Worm (Caenorhabditis elegans) whole organism, young adult: ENCODE data around the gene lgc-31.
A peak's percentile ranks its signal among the peaks of the same experiment; 100 is the strongest.

Experiments
- B0035.1 ChIP-seq: sonication (generic microtip); optimal IDR thresholded peaks from 2 replicates; lab custom pipeline; 2016; ENCODE audit warnings: missing genetic modification characterization, mild to moderate bottlenecking, missing compliant biosample characterization, missing genotype, missing genetic modification reagents
- C06A6.2 ChIP-seq: fragments of 200-800 bp; sonication (Bioruptor generic); conservative IDR thresholded peaks from 2 replicates; pipeline ENCODE4 v1.3.6; 2022; ENCODE audit warnings: missing genetic modification characterization, missing compliant biosample characterization
- C17E4.6 ChIP-seq: fragments of 200-800 bp; sonication (Bioruptor generic); IDR thresholded peaks from 2 replicates; pipeline ENCODE4 v1.3.6; 2022; ENCODE audit warnings: missing genetic modification reagents, missing genetic modification characterization, missing compliant biosample characterization
- D2030.7 ChIP-seq: fragments of 200-800 bp; sonication (Bioruptor generic); IDR thresholded peaks from 2 replicates; pipeline ENCODE4 v1.3.6; 2022; ENCODE audit warnings: missing genetic modification reagents, missing genetic modification characterization, missing compliant biosample characterization
- F55B11.4 ChIP-seq: sonication (generic microtip); optimal IDR thresholded peaks from 2 replicates; lab custom pipeline; 2016; ENCODE audit warnings: missing compliant biosample characterization, missing genetic modification characterization, borderline replicate concordance; ENCODE audit not compliant: insufficient read depth
- T07F8.4 ChIP-seq: sonication (generic microtip); optimal IDR thresholded peaks from 2 replicates; lab custom pipeline; 2016; ENCODE audit warnings: mild to moderate bottlenecking, missing genetic modification characterization, moderate library complexity, missing compliant biosample characterization
- Y53G8AR.9 ChIP-seq: fragments of 200-800 bp; sonication (Bioruptor generic); conservative IDR thresholded peaks from 2 replicates; pipeline ENCODE4 v1.3.6; 2022; ENCODE audit warnings: missing genetic modification reagents, missing genetic modification characterization, missing compliant biosample characterization
- ama-1 ChIP-seq, 3 experiments: fragments of 150-350 bp in 1 of 3; sonication (generic microtip) in 2 of 3; optimal IDR thresholded peaks; 2 replicates each; lab custom pipeline; 2014 to 2018; ENCODE audit warnings: missing biosample characterization in 2 of 3, missing genetic modification characterization in 2 of 3, missing genetic modification reagents in 2 of 3
- aptf-2 ChIP-seq: fragments of 200-800 bp; sonication (Bioruptor generic); conservative IDR thresholded peaks from 2 replicates; pipeline ENCODE4 v1.3.6; 2022; ENCODE audit warnings: missing genetic modification reagents, missing genetic modification characterization, missing compliant biosample characterization
- aptf-3 ChIP-seq: fragments of 200-800 bp; sonication (Bioruptor generic); IDR thresholded peaks from 2 replicates; pipeline ENCODE4 v1.3.6; 2022; ENCODE audit warnings: missing genetic modification characterization, missing compliant biosample characterization
- ccch-3 ChIP-seq: fragments of 200-800 bp; sonication (Bioruptor generic); optimal IDR thresholded peaks from 2 replicates; lab custom pipeline; 2018; ENCODE audit warnings: mild to moderate bottlenecking, missing genetic modification characterization, missing compliant biosample characterization
- cebp-1 ChIP-seq, 2 experiments: fragments of 200-800 bp in 1 of 2; sonication (Bioruptor generic) in 1 of 2; sonication (generic microtip) in 1 of 2; IDR thresholded peaks in 1 of 2; optimal IDR thresholded peaks in 1 of 2; 2 replicates each; pipeline versions ENCODE4 v1.3.6 to Lab custom; 2017 to 2022; ENCODE audit warnings: missing compliant biosample characterization in 2 of 2, missing genetic modification characterization in 2 of 2, mild to moderate bottlenecking in 1 of 2, missing genetic modification reagents in 1 of 2, moderate library complexity in 1 of 2
- ceh-100 ChIP-seq: fragments of 200-800 bp; sonication (Bioruptor generic); IDR thresholded peaks from 2 replicates; pipeline ENCODE4 v1.3.6; 2022; ENCODE audit warnings: missing genetic modification reagents, missing genetic modification characterization, missing compliant biosample characterization
- ceh-27 ChIP-seq: fragments of 200-800 bp; sonication (Bioruptor generic); optimal IDR thresholded peaks from 2 replicates; lab custom pipeline; 2018; ENCODE audit warnings: mild to moderate bottlenecking, missing genetic modification characterization, moderate library complexity, missing compliant biosample characterization
- ceh-58 ChIP-seq: fragments of 200-800 bp; sonication (Bioruptor generic); IDR thresholded peaks from 2 replicates; pipeline ENCODE4 v1.3.6; 2022; ENCODE audit warnings: missing genetic modification characterization, missing compliant biosample characterization
- ceh-91 ChIP-seq: fragments of 200-800 bp; sonication (Bioruptor generic); IDR thresholded peaks from 2 replicates; pipeline ENCODE4 v1.3.6; 2022; ENCODE audit warnings: missing genetic modification reagents, missing genetic modification characterization, missing compliant biosample characterization
- chd-7 ChIP-seq: sonication (generic microtip); optimal IDR thresholded peaks from 2 replicates; lab custom pipeline; 2016; ENCODE audit warnings: mild to moderate bottlenecking, missing genetic modification characterization, moderate library complexity, missing compliant biosample characterization
- dox-1 ChIP-seq: fragments of 200-800 bp; sonication (Bioruptor generic); IDR thresholded peaks from 2 replicates; pipeline ENCODE4 v1.3.6; 2022; ENCODE audit warnings: missing genetic modification reagents, missing genetic modification characterization, missing compliant biosample characterization
- egl-44 ChIP-seq: fragments of 200-800 bp; sonication (Bioruptor generic); IDR thresholded peaks from 2 replicates; pipeline ENCODE4 v1.3.6; 2022; ENCODE audit warnings: missing genetic modification reagents, missing genetic modification characterization, missing compliant biosample characterization
- ekl-4 ChIP-seq: fragments of 200-800 bp; sonication (Bioruptor generic); IDR thresholded peaks from 2 replicates; pipeline ENCODE4 v1.3.6; 2022; ENCODE audit warnings: missing genetic modification reagents, missing genetic modification characterization, missing compliant biosample characterization
- him-1 ChIP-seq: sonication (generic microtip); optimal IDR thresholded peaks from 2 replicates; lab custom pipeline; 2016; ENCODE audit warnings: missing genotype, missing genetic modification reagents, missing genetic modification characterization, missing compliant biosample characterization
- hlh-26 ChIP-seq: fragments of 200-800 bp; sonication (Bioruptor generic); conservative IDR thresholded peaks from 2 replicates; pipeline ENCODE4 v1.3.6; 2022; ENCODE audit warnings: missing genetic modification reagents, missing genetic modification characterization, missing compliant biosample characterization
- hrde-1 ChIP-seq: sonication (generic microtip); optimal IDR thresholded peaks from 2 replicates; lab custom pipeline; 2016; ENCODE audit warnings: missing genetic modification characterization, mild to moderate bottlenecking, missing compliant biosample characterization, moderate library complexity, missing genotype, missing genetic modification reagents, borderline replicate concordance
- hsf-1 ChIP-seq: fragments of 200-800 bp; sonication (Bioruptor generic); IDR thresholded peaks from 2 replicates; pipeline ENCODE4 v1.3.6; 2022; ENCODE audit warnings: missing genetic modification reagents, missing genetic modification characterization, missing compliant biosample characterization
- lin-26 ChIP-seq: fragments of 200-800 bp; sonication (Bioruptor generic); IDR thresholded peaks from 2 replicates; pipeline ENCODE4 v1.3.6; 2022; ENCODE audit warnings: missing genetic modification reagents, missing genetic modification characterization, missing compliant biosample characterization
- lin-54 ChIP-seq: fragments of 200-800 bp; sonication (Bioruptor generic); optimal IDR thresholded peaks from 2 replicates; lab custom pipeline; 2018; ENCODE audit warnings: mild to moderate bottlenecking, missing genetic modification characterization, missing compliant biosample characterization
- lsl-1 ChIP-seq: fragments of 200-800 bp; sonication (Bioruptor generic); optimal IDR thresholded peaks from 2 replicates; lab custom pipeline; 2018; ENCODE audit warnings: mild to moderate bottlenecking, missing genetic modification characterization, moderate library complexity, missing compliant biosample characterization
- madf-10 ChIP-seq: sonication (generic microtip); optimal IDR thresholded peaks from 2 replicates; lab custom pipeline; 2016; ENCODE audit warnings: mild to moderate bottlenecking, missing genetic modification characterization, missing compliant biosample characterization
- mcd-1 ChIP-seq: fragments of 200-800 bp; sonication (Bioruptor generic); IDR thresholded peaks from 2 replicates; pipeline ENCODE4 v1.3.6; 2022; ENCODE audit warnings: missing genetic modification reagents, missing genetic modification characterization, missing compliant biosample characterization
- nhr-179 ChIP-seq: sonication (generic microtip); optimal IDR thresholded peaks from 2 replicates; lab custom pipeline; 2016; ENCODE audit warnings: mild to moderate bottlenecking, missing genetic modification characterization, missing compliant biosample characterization
- nhr-27 ChIP-seq: fragments of 200-800 bp; sonication (Bioruptor generic); optimal IDR thresholded peaks from 2 replicates; lab custom pipeline; 2018; ENCODE audit warnings: mild to moderate bottlenecking, missing genetic modification characterization, moderate library complexity, missing compliant biosample characterization
- nhr-80 ChIP-seq: sonication (generic microtip); optimal IDR thresholded peaks from 2 replicates; lab custom pipeline; 2016; ENCODE audit warnings: missing genetic modification characterization, missing compliant biosample characterization
- rpc-1 ChIP-seq, 2 experiments: fragments of 150-350 bp in 1 of 2; sonication (generic microtip) in 1 of 2; optimal IDR thresholded peaks; 2 replicates each; lab custom pipeline; 2014 to 2018; ENCODE audit warnings: missing biosample characterization in 1 of 2, missing genetic modification characterization in 1 of 2, missing genetic modification reagents in 1 of 2, missing genotype in 1 of 2
- sdz-38 ChIP-seq: sonication (generic microtip); optimal IDR thresholded peaks from 2 replicates; lab custom pipeline; 2016; ENCODE audit warnings: missing genotype, missing genetic modification characterization, missing compliant biosample characterization
- sea-2 ChIP-seq: fragments of 200-800 bp; sonication (Bioruptor generic); IDR thresholded peaks from 2 replicates; pipeline ENCODE4 v1.3.6; 2022; ENCODE audit warnings: missing genetic modification characterization, missing compliant biosample characterization
- snpc-1.3 ChIP-seq: sonication (generic microtip); optimal IDR thresholded peaks from 2 replicates; lab custom pipeline; 2017; ENCODE audit warnings: missing genetic modification characterization, mild to moderate bottlenecking, missing compliant biosample characterization, antibody characterized with exemption, moderate library complexity, missing genotype, missing genetic modification reagents; ENCODE audit not compliant: insufficient read depth
- sptf-2 ChIP-seq: fragments of 200-800 bp; sonication (Bioruptor generic); optimal IDR thresholded peaks from 2 replicates; lab custom pipeline; 2018; ENCODE audit warnings: mild to moderate bottlenecking, missing genetic modification characterization, missing compliant biosample characterization
- unc-130 ChIP-seq: sonication (generic microtip); optimal IDR thresholded peaks from 2 replicates; lab custom pipeline; 2016; ENCODE audit warnings: missing genetic modification reagents, missing genetic modification characterization, missing compliant biosample characterization
- zim-3 ChIP-seq: sonication (generic microtip); optimal IDR thresholded peaks from 2 replicates; lab custom pipeline; 2017; ENCODE audit warnings: mild to moderate bottlenecking, missing genetic modification characterization, moderate library complexity, missing compliant biosample characterization

Gene lgc-31

ce11 chrV:15479825-15480224, 42.0 kb downstream of the lgc-31 start (continued):
- TF ChIP-seq ama-1 (optimal IDR thresholded peaks at IDR 0.05; lab: Kevin White, UChicago) (no peak), ama-1 (GFP tag; optimal IDR thresholded peaks at IDR 0.05; lab: Kevin White, UChicago) (peak in 1 of 2 experiments; percentile 46), aptf-2 (no peak), C06A6.2 (no peak), hlh-26 (no peak), sptf-2 (GFP tag; lab: Kevin White, UChicago) (peak; percentile 45), egl-44 (GFP tag; lab: Robert Waterston, UW) (0 out of 2 replicates have a peak, but pooled peaks have one; percentile 36), hsf-1 (GFP tag; lab: Robert Waterston, UW) (peak; percentile 72), unc-130 (no peak), Y53G8AR.9 (GFP tag; lab: Robert Waterston, UW) (no peak), ekl-4 (GFP tag; lab: Robert Waterston, UW) (no peak), nhr-80 (no peak)

- TF ChIP-seq aptf-3 (GFP tag; lab: Robert Waterston, UW) (no peak), zim-3 (tag; lab: Kevin White, UChicago) (no peak), ccch-3 (GFP tag; lab: Kevin White, UChicago) (no peak), lin-54 (no peak), lsl-1 (GFP tag; lab: Kevin White, UChicago) (no peak), rpc-1 (optimal IDR thresholded peaks at IDR 0.05; lab: Kevin White, UChicago) (no peak), rpc-1 (tag; optimal IDR thresholded peaks at IDR 0.05; lab: Kevin White, UChicago) (no peak), B0035.1 (tag; lab: Kevin White, UChicago) (no peak), ceh-100 (GFP tag; lab: Robert Waterston, UW) (no peak), C17E4.6 (GFP tag; lab: Robert Waterston, UW) (no peak), sdz-38 (tag; lab: Kevin White, UChicago) (no peak), chd-7 (tag; lab: Kevin White, UChicago) (no peak), egl-44 (GFP tag; lab: Robert Waterston, UW) (no peak), nhr-27 (tag; lab: Kevin White, UChicago) (no peak), ceh-27 (GFP tag; lab: Kevin White, UChicago) (no peak), mcd-1 (GFP tag; lab: Robert Waterston, UW) (no peak), ekl-4 (GFP tag; lab: Robert Waterston, UW) (no peak), ceh-91 (GFP tag; lab: Robert Waterston, UW) (no peak), him-1 (no peak), F55B11.4 (tag; lab: Kevin White, UChicago) (no peak), lin-26 (GFP tag; lab: Robert Waterston, UW) (no peak)
Observed at ce11 chrV:15479107-15479506, 42.7 kb downstream of the lgc-31 start.

ce11 chrV:15478597-15478996, 43.2 kb downstream of the lgc-31 start, which contains the start of gene C06B8.2:
C06B8.2 (minus strand) TSS chrV:15478749.
- TF ChIP-seq sea-2 (GFP tag; lab: Robert Waterston, UW), result no peak
- peak; percentile 54; the same call in 1 of the 2 replicates for TF ChIP-seq cebp-1 (GFP tag; IDR thresholded peaks at IDR 0.05; lab: Robert Waterston, UW)
- no peak for TF ChIP-seq cebp-1 (tag; optimal IDR thresholded peaks at IDR 0.05; lab: Kevin White, UChicago)

- no peak for TF ChIP-seq hrde-1 (tag; lab: Kevin White, UChicago)
- no peak for TF ChIP-seq D2030.7
- TF ChIP-seq nhr-179 (tag; lab: Kevin White, UChicago), result no peak
- TF ChIP-seq T07F8.4 (tag; lab: Kevin White, UChicago), result no peak
- TF ChIP-seq ceh-27 (GFP tag; lab: Kevin White, UChicago), result no peak
- TF ChIP-seq sptf-2 (GFP tag; lab: Kevin White, UChicago), result no peak
- no peak for TF ChIP-seq dox-1 (GFP tag; lab: Robert Waterston, UW)
- no peak for TF ChIP-seq madf-10 (tag; lab: Kevin White, UChicago)
- no peak for TF ChIP-seq snpc-1.3 (tag; lab: Kevin White, UChicago)
- TF ChIP-seq ceh-58 (GFP tag; lab: Robert Waterston, UW), result no peak
Observed at ce11 chrV:15471029-15471428, 50.8 kb downstream of the lgc-31 start, which contains the start of gene dpf-1. dpf-1 (plus strand) TSS chrV:15471329.
